Fruit fly (Drosophila melanogaster): ENCODE results near the gene Pdp1.

Pdp1 gene

DNA sequence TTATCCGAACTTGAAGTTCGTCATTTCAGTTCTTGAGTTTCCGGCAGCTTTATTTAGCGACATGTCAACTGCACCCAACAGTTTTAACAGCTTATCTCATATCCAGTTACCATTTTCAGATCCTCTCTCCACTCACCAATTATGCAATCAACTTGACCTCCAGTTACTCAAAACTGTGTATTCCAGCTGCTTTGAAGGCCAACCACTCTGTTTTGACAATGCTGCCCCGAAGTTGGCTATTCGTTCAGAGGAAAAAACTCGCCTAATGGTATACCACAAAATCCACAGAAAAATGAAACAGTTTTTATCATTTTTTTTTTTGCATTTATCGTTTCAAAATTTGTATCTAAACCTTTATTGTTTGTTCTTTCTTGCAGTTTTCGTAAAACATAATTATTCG lies 55.6 kb downstream of the Pdp1 start (continued):
- TF ChIP-seq fd64A (GFP tag; optimal IDR thresholded peaks at IDR 0.05) (no peak), CG1602 (GFP tag; optimal IDR thresholded peaks at IDR 0.05) (no peak), mam (GFP tag; optimal IDR thresholded peaks at IDR 0.05) (no peak), chif (GFP tag; optimal IDR thresholded peaks at IDR 0.05) (no peak), wek (GFP tag; optimal IDR thresholded peaks at IDR 0.05) (no peak), knrl (GFP tag; IDR thresholded peaks at IDR 0.05; ENCODE audit: partially characterized antibody) (no peak), scrt (GFP tag; optimal IDR thresholded peaks at IDR 0.05) (no peak), CG34376 (GFP tag; optimal IDR thresholded peaks at IDR 0.05) (no peak), unc-4 (GFP tag; IDR thresholded peaks at IDR 0.05; ENCODE audit: partially characterized antibody) (no peak), zfh1 (GFP tag; IDR thresholded peaks at IDR 0.05) (no peak), ewg (GFP tag; optimal IDR thresholded peaks at IDR 0.05) (no peak), Xbp1 (GFP tag; optimal IDR thresholded peaks at IDR 0.05) (no peak), lola (GFP tag; optimal IDR thresholded peaks at IDR 0.05) (peak in 1 of 3 experiments; percentile 75), ERR (GFP tag; optimal IDR thresholded peaks at IDR 0.05) (peak; percentile 4), Jarid2 (GFP tag; optimal IDR thresholded peaks at IDR 0.05) (no peak), Usf (GFP tag; optimal IDR thresholded peaks at IDR 0.05) (no peak), zen2 (GFP tag; IDR thresholded peaks at IDR 0.05; ENCODE audit: partially characterized antibody) (no peak), vvl (GFP tag; IDR thresholded peaks at IDR 0.05) (no peak), corto (GFP tag; optimal IDR thresholded peaks at IDR 0.05) (no peak), Hr78 (GFP tag; optimal IDR thresholded peaks at IDR 0.05) (peak in 1 of 2 experiments; percentile 41), Sox102F (GFP tag; optimal IDR thresholded peaks at IDR 0.05) (no peak), CG17359 (tag; optimal IDR thresholded peaks at IDR 0.05) (no peak), HLH3B (GFP tag; IDR thresholded peaks at IDR 0.05) (no peak), p53 (GFP tag; optimal IDR thresholded peaks at IDR 0.05) (no peak), CG2889 (GFP tag; IDR thresholded peaks at IDR 0.05) (no peak), ac (GFP tag; optimal IDR thresholded peaks at IDR 0.05) (no peak), CG17612 (GFP tag; IDR thresholded peaks at IDR 0.05) (peak; percentile 60; the same call in 1 of the 2 replicates)

DNA sequence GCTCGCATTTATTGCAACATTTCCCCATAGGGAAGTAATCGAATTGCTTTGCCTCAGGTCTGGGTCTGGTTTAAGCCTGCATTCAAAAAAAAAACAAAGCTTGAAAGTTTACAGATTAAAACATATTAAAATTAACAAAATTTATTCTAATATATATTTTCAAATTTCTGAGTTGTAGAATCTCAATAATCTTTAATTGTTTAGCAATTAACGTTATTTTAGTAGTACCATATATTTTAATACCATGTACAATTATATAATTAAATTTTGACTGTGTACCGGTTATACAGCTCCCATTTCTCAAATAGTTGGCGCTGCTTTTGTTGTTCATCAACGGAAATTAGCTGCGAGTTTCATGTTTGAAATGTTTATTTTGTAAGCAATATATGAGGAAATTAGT lies 56.2 kb downstream of the Pdp1 start:
- TF ChIP-seq CG11247 (GFP tag; IDR thresholded peaks at IDR 0.05) (no peak), CG6689 (GFP tag; IDR thresholded peaks at IDR 0.05) (0 out of 2 replicates have a peak, but pooled peaks have one; percentile 41), CG7556 (GFP tag; optimal IDR thresholded peaks at IDR 0.05) (peak; percentile 21), CG18619 (GFP tag; optimal IDR thresholded peaks at IDR 0.05) (peak; percentile 9), gcm (GFP tag; optimal IDR thresholded peaks at IDR 0.05) (peak; percentile 25), cad (GFP tag; optimal IDR thresholded peaks at IDR 0.05) (no peak), HLH3B (GFP tag; IDR thresholded peaks at IDR 0.05) (peak; percentile 62; the same call in 1 of the 2 replicates), Asciz (GFP tag; optimal IDR thresholded peaks at IDR 0.05) (peak; percentile 28), Hr3 (GFP tag; optimal IDR thresholded peaks at IDR 0.05) (peak; percentile 0), az2 (GFP tag; optimal IDR thresholded peaks at IDR 0.05) (peak; percentile 15), kah (GFP tag; optimal IDR thresholded peaks at IDR 0.05) (no peak), Xbp1 (GFP tag; optimal IDR thresholded peaks at IDR 0.05) (peak; percentile 33), CG17361 (GFP tag; IDR thresholded peaks at IDR 0.05) (peak; percentile 47; the same call in 1 of the 3 replicates), gem (tag; optimal IDR thresholded peaks at IDR 0.05) (peak; percentile 71), CG1647 (GFP tag; optimal IDR thresholded peaks at IDR 0.05) (no peak), stc (GFP tag; IDR thresholded peaks at IDR 0.05) (peak; percentile 60; the same call in 1 of the 2 replicates), Max (GFP tag; optimal IDR thresholded peaks at IDR 0.05) (no peak), CG5180 (GFP tag; optimal IDR thresholded peaks at IDR 0.05) (peak; percentile 44), gcm2 (GFP tag; optimal IDR thresholded peaks at IDR 0.05) (no peak), da (GFP tag; optimal IDR thresholded peaks at IDR 0.05) (no peak), Dek (tag; optimal IDR thresholded peaks at IDR 0.05) (peak; percentile 2), CG17568 (GFP tag; optimal IDR thresholded peaks at IDR 0.05) (no peak), CrebB (tag; optimal IDR thresholded peaks at IDR 0.05) (no peak), Fer2 (tag; optimal IDR thresholded peaks at IDR 0.05) (no peak), sd (tag; optimal IDR thresholded peaks at IDR 0.05) (peak; percentile 10)
